Fruit fly (Drosophila melanogaster): Measurements from ENCODE around the gene Act5C.

Act5C gene

DNA sequence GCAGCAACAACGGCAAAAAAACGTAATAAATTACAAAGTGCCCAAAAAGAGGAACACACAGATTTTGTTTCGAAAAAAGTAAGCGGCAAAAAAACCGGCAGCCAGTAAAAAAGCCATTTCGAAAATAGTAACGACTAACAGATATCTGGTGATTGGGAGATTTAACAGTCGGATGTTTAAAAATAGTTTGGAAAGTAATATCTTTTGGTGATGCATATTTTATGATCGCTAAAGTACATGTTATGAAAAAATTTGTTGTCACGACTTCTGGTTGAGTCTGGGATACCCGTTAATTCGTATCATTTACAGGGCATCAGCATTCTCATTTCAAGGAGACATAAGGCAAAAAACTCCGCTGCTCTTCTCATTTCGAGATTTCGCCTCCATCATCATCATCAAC, 22.5 kb downstream of the Act5C start (continued):
- TF ChIP-seq CG3847 (GFP tag; IDR thresholded peaks at IDR 0.05) (no peak), CG7963 (GFP tag; IDR thresholded peaks at IDR 0.05; ENCODE audit: partially characterized antibody) (0 out of 3 replicates have a peak, but pooled peaks have one; percentile 30), PHDP (tag; optimal IDR thresholded peaks at IDR 0.05) (peak; percentile 13), NfI (GFP tag; optimal IDR thresholded peaks at IDR 0.05) (no peak), CG4282 (GFP tag; optimal IDR thresholded peaks at IDR 0.05) (no peak), bsh (GFP tag; optimal IDR thresholded peaks at IDR 0.05) (peak in 1 of 2 experiments; percentile 29), row (GFP tag; IDR thresholded peaks at IDR 0.05) (peak; percentile 61; the same call in 2 of the 3 replicates), CG18599 (GFP tag; optimal IDR thresholded peaks at IDR 0.05) (peak; percentile 39), CG34376 (GFP tag; optimal IDR thresholded peaks at IDR 0.05) (no peak), grau (tag; optimal IDR thresholded peaks at IDR 0.05) (peak; percentile 9), Ada2b (GFP tag; IDR thresholded peaks at IDR 0.05) (peak; percentile 42), Atf6 (GFP tag; IDR thresholded peaks at IDR 0.05) (peak; percentile 54; the same call in 1 of the 2 replicates), hb (GFP tag; IDR thresholded peaks at IDR 0.05; ENCODE audit: partially characterized antibody) (peak; percentile 44; the same call in 1 of the 3 replicates), corto (GFP tag; optimal IDR thresholded peaks at IDR 0.05) (no peak), CG34422 (GFP tag; IDR thresholded peaks at IDR 0.05) (no peak), Gsc (GFP tag; IDR thresholded peaks at IDR 0.05) (no peak), phol (tag; optimal IDR thresholded peaks at IDR 0.05) (peak; percentile 3), CG4617 (GFP tag; optimal IDR thresholded peaks at IDR 0.05; ENCODE audit: borderline replicate concordance) (no peak), CG2889 (GFP tag; IDR thresholded peaks at IDR 0.05) (no peak), CG10431 (GFP tag; optimal IDR thresholded peaks at IDR 0.05) (no peak), CG2678 (tag; optimal IDR thresholded peaks at IDR 0.05) (peak; percentile 20), ase (GFP tag; IDR thresholded peaks at IDR 0.05) (0 out of 3 replicates have a peak, but pooled peaks have one; percentile 5), CG18011 (GFP tag; optimal IDR thresholded peaks at IDR 0.05) (no peak), Antp (GFP tag; optimal IDR thresholded peaks at IDR 0.05) (peak; percentile 42), CG11695 (GFP tag; IDR thresholded peaks at IDR 0.05) (0 out of 3 replicates have a peak, but pooled peaks have one; percentile 15), CG42726 (GFP tag; IDR thresholded peaks at IDR 0.05; ENCODE audit: partially characterized antibody) (no peak), Ptx1 (GFP tag; IDR thresholded peaks at IDR 0.05) (peak; percentile 53; the same call in 1 of the 2 replicates), CG7786 (GFP tag; optimal IDR thresholded peaks at IDR 0.05) (peak; percentile 8), E2f1 (GFP tag; IDR thresholded peaks at IDR 0.05) (0 out of 2 replicates have a peak, but pooled peaks have one; percentile 9), CG9797 (GFP tag; optimal IDR thresholded peaks at IDR 0.05) (no peak), zfh2 (GFP tag; optimal IDR thresholded peaks at IDR 0.05) (no peak), CG12391 (tag; optimal IDR thresholded peaks at IDR 0.05) (peak; percentile 2), Hsf (GFP tag; optimal IDR thresholded peaks at IDR 0.05) (peak; percentile 28), CG14710 (tag; optimal IDR thresholded peaks at IDR 0.05) (no peak), vvl (GFP tag; IDR thresholded peaks at IDR 0.05) (peak; percentile 59), otp (GFP tag; IDR thresholded peaks at IDR 0.05) (0 out of 3 replicates have a peak, but pooled peaks have one; percentile 37), unpg (GFP tag; optimal IDR thresholded peaks at IDR 0.05) (peak; percentile 35), gem (tag; optimal IDR thresholded peaks at IDR 0.05) (peak; percentile 55), CG11696 (GFP tag; IDR thresholded peaks at IDR 0.05) (no peak), HLH3B (GFP tag; IDR thresholded peaks at IDR 0.05) (peak; percentile 42; the same call in 1 of the 2 replicates), CG9817 (tag; optimal IDR thresholded peaks at IDR 0.05) (no peak), Xbp1 (GFP tag; optimal IDR thresholded peaks at IDR 0.05) (peak; percentile 35), CG2199 (GFP tag; IDR thresholded peaks at IDR 0.05) (no peak), CG1603 (tag; optimal IDR thresholded peaks at IDR 0.05) (peak; percentile 48), CG17612 (GFP tag; IDR thresholded peaks at IDR 0.05) (no peak), Aef1 (GFP tag; IDR thresholded peaks at IDR 0.05) (no peak), chm (GFP tag; IDR thresholded peaks at IDR 0.05) (no peak), chif (GFP tag; optimal IDR thresholded peaks at IDR 0.05) (peak in 1 of 2 experiments; percentile 1), Jarid2 (GFP tag; optimal IDR thresholded peaks at IDR 0.05) (no peak), CG10979 (tag; optimal IDR thresholded peaks at IDR 0.05) (peak; percentile 10)

Measured in whole organism, embryonic.